Fruit fly (Drosophila melanogaster): ENCODE measurements around the gene CG4956.

CG4956 gene

DNA sequence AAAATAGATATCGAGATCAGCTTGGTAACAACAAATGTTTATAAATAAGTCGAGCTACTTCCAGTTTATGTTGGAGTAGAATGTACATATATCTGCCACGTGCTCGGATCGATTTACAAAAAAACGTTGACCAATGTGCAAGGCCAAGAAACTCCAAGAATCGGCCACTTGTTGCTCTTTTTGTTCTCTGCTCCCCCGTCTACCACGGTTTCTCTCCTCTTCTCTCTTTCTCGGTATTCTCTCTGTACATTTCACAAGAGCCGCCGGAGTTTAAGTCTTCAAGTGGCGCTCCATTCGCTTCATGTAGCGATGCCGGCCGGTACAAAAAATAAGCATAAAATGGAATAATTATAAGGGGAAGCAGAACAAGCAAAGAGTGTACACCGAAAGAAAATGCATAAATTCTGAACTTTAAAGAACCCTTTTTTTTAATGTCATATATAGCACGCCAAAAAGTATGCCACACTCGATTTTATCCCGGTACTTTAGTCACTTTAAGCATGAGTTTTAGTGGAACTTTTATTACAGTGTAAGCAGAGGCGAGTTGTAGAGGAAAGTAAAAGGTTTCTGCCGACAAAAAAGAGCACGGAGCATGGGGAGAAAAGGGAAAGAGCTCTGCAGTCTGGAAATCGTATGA lies 40.3 kb downstream of the CG4956 start:
- TF ChIP-seq CG1620 (GFP tag; optimal IDR thresholded peaks at IDR 0.05) (peak; percentile 75), Crg-1 (GFP tag; optimal IDR thresholded peaks at IDR 0.05) (peak; percentile 70), toe (GFP tag; optimal IDR thresholded peaks at IDR 0.05) (no peak), CG5204 (GFP tag; optimal IDR thresholded peaks at IDR 0.05) (no peak), CG7045 (GFP tag; optimal IDR thresholded peaks at IDR 0.05) (peak; percentile 4), pad (GFP tag; optimal IDR thresholded peaks at IDR 0.05) (peak; percentile 86), kay (GFP tag; ENCODE audit: borderline replicate concordance) (peak; percentile 34), tj (GFP tag; optimal IDR thresholded peaks at IDR 0.05) (peak; percentile 84), CG14711 (tag; optimal IDR thresholded peaks at IDR 0.05) (peak; percentile 80), bab1 (GFP tag; optimal IDR thresholded peaks at IDR 0.05) (peak; percentile 96), CG11617 (GFP tag; optimal IDR thresholded peaks at IDR 0.05) (peak; percentile 45), cnc (optimal IDR thresholded peaks at IDR 0.05) (no peak), CG12768 (GFP tag; optimal IDR thresholded peaks at IDR 0.05) (no peak), CG33017 (tag; optimal IDR thresholded peaks at IDR 0.05) (no peak), CG7101 (tag; optimal IDR thresholded peaks at IDR 0.05) (peak; percentile 84), Hr96 (GFP tag; optimal IDR thresholded peaks at IDR 0.05) (peak; percentile 70), Clk (GFP tag; optimal IDR thresholded peaks at IDR 0.05) (no peak), cic (GFP tag; optimal IDR thresholded peaks at IDR 0.05) (no peak), Mnt (GFP tag; optimal IDR thresholded peaks at IDR 0.05) (peak; percentile 49), ovo (GFP tag; optimal IDR thresholded peaks at IDR 0.05) (no peak)

DNA sequence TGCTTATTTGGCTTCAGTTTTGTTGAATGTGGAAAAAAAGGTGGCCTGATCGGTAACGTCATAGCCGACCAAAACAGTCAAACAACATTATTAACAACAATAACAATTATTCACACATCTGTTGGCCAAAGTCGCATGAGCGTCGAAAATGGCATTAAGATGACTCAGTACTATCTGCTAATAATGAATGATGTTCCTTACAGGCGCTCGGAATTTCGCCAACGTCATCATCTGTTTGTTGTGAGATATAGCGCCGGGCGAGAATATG lies 42.4 kb downstream of the CG4956 start:
- TF ChIP-seq pad (GFP tag; optimal IDR thresholded peaks at IDR 0.05) (peak; percentile 5), CG1620 (GFP tag; optimal IDR thresholded peaks at IDR 0.05) (no peak), CG14711 (tag; optimal IDR thresholded peaks at IDR 0.05) (no peak), Clk (GFP tag; optimal IDR thresholded peaks at IDR 0.05) (no peak), bab1 (GFP tag; optimal IDR thresholded peaks at IDR 0.05) (peak; percentile 84), CG7045 (GFP tag; optimal IDR thresholded peaks at IDR 0.05) (no peak), CG7101 (tag; optimal IDR thresholded peaks at IDR 0.05) (peak; percentile 32), CG12768 (GFP tag; optimal IDR thresholded peaks at IDR 0.05) (no peak), cnc (optimal IDR thresholded peaks at IDR 0.05) (no peak), CG5204 (GFP tag; optimal IDR thresholded peaks at IDR 0.05) (no peak), CG33017 (tag; optimal IDR thresholded peaks at IDR 0.05) (no peak), Hr96 (GFP tag; optimal IDR thresholded peaks at IDR 0.05) (no peak), tj (GFP tag; optimal IDR thresholded peaks at IDR 0.05) (peak; percentile 45), toe (GFP tag; optimal IDR thresholded peaks at IDR 0.05) (no peak), cic (GFP tag; optimal IDR thresholded peaks at IDR 0.05) (no peak)

- TF ChIP-seq cnc (optimal IDR thresholded peaks at IDR 0.05) = peak in 1 of 2 experiments; percentile 29
- no peak for TF ChIP-seq CG12768 (GFP tag; optimal IDR thresholded peaks at IDR 0.05)
- TF ChIP-seq Mnt (GFP tag; optimal IDR thresholded peaks at IDR 0.05) = no peak
- peak; percentile 77 for TF ChIP-seq cic (GFP tag; optimal IDR thresholded peaks at IDR 0.05)
- TF ChIP-seq CG7101 (tag; optimal IDR thresholded peaks at IDR 0.05) = no peak
- no peak for TF ChIP-seq CG11617 (GFP tag; optimal IDR thresholded peaks at IDR 0.05)
- no peak for TF ChIP-seq kay (GFP tag; ENCODE audit: borderline replicate concordance)
- TF ChIP-seq pad (GFP tag; optimal IDR thresholded peaks at IDR 0.05) = no peak
- no peak for TF ChIP-seq Clk (GFP tag; optimal IDR thresholded peaks at IDR 0.05)
- TF ChIP-seq CG5204 (GFP tag; optimal IDR thresholded peaks at IDR 0.05) = no peak
- no peak for TF ChIP-seq CG33017 (tag; optimal IDR thresholded peaks at IDR 0.05)
- TF ChIP-seq Hr96 (GFP tag; optimal IDR thresholded peaks at IDR 0.05) = no peak
Measured at dm6 chr3R:25734967-25735800, 42.9 kb downstream of the CG4956 start.

Data from whole organism, adult.